Fruit fly (Drosophila melanogaster): ENCODE results near the gene NSD.

Gene NSD

dm6 chr3R:27953890-27954289 lies 16.2 kb upstream of the NSD start, which contains the start of gene CG4951 (continued):
- TF ChIP-seq Trl (optimal IDR thresholded peaks at IDR 0.05) (no peak), Trl (GFP tag; optimal IDR thresholded peaks at IDR 0.05) (no peak), esg (GFP tag; conservative IDR thresholded peaks at IDR 0.05) (no peak), CG5180 (GFP tag; optimal IDR thresholded peaks at IDR 0.05) (no peak), zfh1 (GFP tag; IDR thresholded peaks at IDR 0.05) (no peak), onecut (GFP tag; IDR thresholded peaks at IDR 0.05) (no peak), Neu2 (GFP tag; optimal IDR thresholded peaks at IDR 0.05; ENCODE audit: borderline replicate concordance) (no peak), h (optimal IDR thresholded peaks at IDR 0.05) (no peak), zen (tag; optimal IDR thresholded peaks at IDR 0.05) (peak; percentile 13), CG13123 (GFP tag; optimal IDR thresholded peaks at IDR 0.05) (no peak), lilli (GFP tag; optimal IDR thresholded peaks at IDR 0.05) (no peak), Dip3 (GFP tag; optimal IDR thresholded peaks at IDR 0.05) (no peak), yki (optimal IDR thresholded peaks at IDR 0.05) (no peak), croc (GFP tag; conservative IDR thresholded peaks at IDR 0.05) (no peak), CG15514 (GFP tag; optimal IDR thresholded peaks at IDR 0.05) (peak; percentile 68), CG11093 (GFP tag; IDR thresholded peaks at IDR 0.05) (no peak), Med (GFP tag) (peak; percentile 82), Rx (GFP tag; IDR thresholded peaks at IDR 0.05) (no peak), cad (GFP tag; optimal IDR thresholded peaks at IDR 0.05) (no peak), CG14965 (GFP tag; optimal IDR thresholded peaks at IDR 0.05; ENCODE audit: borderline replicate concordance) (no peak), ase (GFP tag; IDR thresholded peaks at IDR 0.05) (no peak), peb (GFP tag; IDR thresholded peaks at IDR 0.05) (no peak), schlank (tag; optimal IDR thresholded peaks at IDR 0.05) (no peak), Adf1 (GFP tag; IDR thresholded peaks at IDR 0.05) (no peak), kah (GFP tag; optimal IDR thresholded peaks at IDR 0.05) (no peak), org-1 (GFP tag; optimal IDR thresholded peaks at IDR 0.05) (no peak), shn (GFP tag; optimal IDR thresholded peaks at IDR 0.05) (no peak), sima (GFP tag; optimal IDR thresholded peaks at IDR 0.05) (no peak), CG8089 (GFP tag; optimal IDR thresholded peaks at IDR 0.05) (no peak), Fer3 (tag; optimal IDR thresholded peaks at IDR 0.05) (no peak), Dbx (GFP tag; IDR thresholded peaks at IDR 0.05) (no peak), nerfin-1 (tag; optimal IDR thresholded peaks at IDR 0.05) (peak; percentile 19), Mes4 (GFP tag; optimal IDR thresholded peaks at IDR 0.05) (no peak), CG10654 (GFP tag; optimal IDR thresholded peaks at IDR 0.05) (no peak), crp (GFP tag; optimal IDR thresholded peaks at IDR 0.05) (peak in 1 of 2 experiments; percentile 20), CG1792 (GFP tag; optimal IDR thresholded peaks at IDR 0.05) (no peak), tx (GFP tag; optimal IDR thresholded peaks at IDR 0.05) (no peak), sob (GFP tag; IDR thresholded peaks at IDR 0.05) (no peak), CG15696 (tag; optimal IDR thresholded peaks at IDR 0.05) (no peak), CG3995 (GFP tag; optimal IDR thresholded peaks at IDR 0.05) (no peak), crc (GFP tag; optimal IDR thresholded peaks at IDR 0.05) (no peak), eve (GFP tag; optimal IDR thresholded peaks at IDR 0.05) (no peak), al (GFP tag; IDR thresholded peaks at IDR 0.05) (no peak), HLH3B (GFP tag; IDR thresholded peaks at IDR 0.05) (no peak), CG1602 (GFP tag; optimal IDR thresholded peaks at IDR 0.05) (no peak), CG11560 (tag; IDR thresholded peaks at IDR 0.05) (peak; percentile 45; the same call in 1 of the 3 replicates), CG7357 (GFP tag; IDR thresholded peaks at IDR 0.05) (no peak), CG11696 (GFP tag; IDR thresholded peaks at IDR 0.05) (no peak), pfk (GFP tag; optimal IDR thresholded peaks at IDR 0.05) (no peak), ind (GFP tag; optimal IDR thresholded peaks at IDR 0.05) (no peak), B-H1 (GFP tag; IDR thresholded peaks at IDR 0.05) (no peak), CG4730 (GFP tag; IDR thresholded peaks at IDR 0.05) (no peak), cwo (GFP tag; optimal IDR thresholded peaks at IDR 0.05) (no peak), Lim3 (GFP tag; IDR thresholded peaks at IDR 0.05) (no peak), ftz-f1 (GFP tag; optimal IDR thresholded peaks at IDR 0.05) (no peak)
